Fruit fly (Drosophila melanogaster): ENCODE data around the gene Ziz.

Ziz gene

dm6 chr2L:7424282-7424905 is 71.7 kb downstream of the Ziz start (continued):
- TF ChIP-seq topi (GFP tag; optimal IDR thresholded peaks at IDR 0.05) (peak; percentile 42), CG6276 (GFP tag; optimal IDR thresholded peaks at IDR 0.05) (no peak), Gug (GFP tag; IDR thresholded peaks at IDR 0.05) (0 out of 2 replicates have a peak, but pooled peaks have one; percentile 17), eg (GFP tag; IDR thresholded peaks at IDR 0.05) (peak; percentile 71; the same call in 2 of the 3 replicates), Sox102F (GFP tag; optimal IDR thresholded peaks at IDR 0.05) (peak; percentile 19), CG3032 (tag; optimal IDR thresholded peaks at IDR 0.05) (peak; percentile 53), pdm3 (GFP tag; optimal IDR thresholded peaks at IDR 0.05) (peak; percentile 61), esn (GFP tag; optimal IDR thresholded peaks at IDR 0.05) (peak; percentile 1), lz (GFP tag; optimal IDR thresholded peaks at IDR 0.05) (peak; percentile 50), Hr38 (GFP tag; optimal IDR thresholded peaks at IDR 0.05) (no peak), salr (GFP tag; optimal IDR thresholded peaks at IDR 0.05) (peak in 1 of 2 experiments; percentile 60), CG11294 (GFP tag; IDR thresholded peaks at IDR 0.05) (no peak), fd59A (GFP tag; optimal IDR thresholded peaks at IDR 0.05) (peak; percentile 24), CG10669 (GFP tag; optimal IDR thresholded peaks at IDR 0.05) (peak; percentile 49), acj6 (GFP tag; optimal IDR thresholded peaks at IDR 0.05) (peak; percentile 40), ss (GFP tag; optimal IDR thresholded peaks at IDR 0.05) (no peak)

- peak; percentile 22 for TF ChIP-seq CG11902 (GFP tag; optimal IDR thresholded peaks at IDR 0.05)
- peak; percentile 73 for TF ChIP-seq Lpt (GFP tag; optimal IDR thresholded peaks at IDR 0.05)
- TF ChIP-seq Hr38 (GFP tag; optimal IDR thresholded peaks at IDR 0.05): peak; percentile 1
- peak; percentile 37 for TF ChIP-seq Ets21C (GFP tag; optimal IDR thresholded peaks at IDR 0.05)
- peak; percentile 76 for TF ChIP-seq CG3032 (tag; optimal IDR thresholded peaks at IDR 0.05)
- peak; percentile 64 for TF ChIP-seq Eip75B (GFP tag; optimal IDR thresholded peaks at IDR 0.05)
- peak; percentile 49 for TF ChIP-seq fd59A (GFP tag; optimal IDR thresholded peaks at IDR 0.05)
- TF ChIP-seq Met (GFP tag; optimal IDR thresholded peaks at IDR 0.05): peak; percentile 79
- TF ChIP-seq acj6 (GFP tag; optimal IDR thresholded peaks at IDR 0.05): peak; percentile 78
- peak; percentile 74 for TF ChIP-seq CG6854 (GFP tag; optimal IDR thresholded peaks at IDR 0.05)
- TF ChIP-seq CG6276 (GFP tag; optimal IDR thresholded peaks at IDR 0.05): peak; percentile 59
- peak; percentile 79 for TF ChIP-seq dsx (GFP tag; optimal IDR thresholded peaks at IDR 0.05; ENCODE audit: poor library complexity, severe bottlenecking)
- peak; percentile 81 for TF ChIP-seq Sox102F (GFP tag; optimal IDR thresholded peaks at IDR 0.05)
- TF ChIP-seq CG6792 (GFP tag; optimal IDR thresholded peaks at IDR 0.05): peak; percentile 64
- peak; percentile 63 for TF ChIP-seq CG7368 (GFP tag; optimal IDR thresholded peaks at IDR 0.05)
- TF ChIP-seq Sox15 (GFP tag; optimal IDR thresholded peaks at IDR 0.05): peak; percentile 27
- TF ChIP-seq net (GFP tag; optimal IDR thresholded peaks at IDR 0.05): peak; percentile 62
- peak; percentile 60 for TF ChIP-seq cyc (GFP tag; optimal IDR thresholded peaks at IDR 0.05)
- TF ChIP-seq Sox14 (GFP tag; optimal IDR thresholded peaks at IDR 0.05): peak; percentile 68
- peak; percentile 64 for TF ChIP-seq lz (GFP tag; optimal IDR thresholded peaks at IDR 0.05)
- TF ChIP-seq CG15336 (GFP tag; IDR thresholded peaks at IDR 0.05): peak; percentile 84
- peak; percentile 58 for TF ChIP-seq pdm3 (GFP tag; optimal IDR thresholded peaks at IDR 0.05)
- TF ChIP-seq CG32006 (GFP tag; optimal IDR thresholded peaks at IDR 0.05): peak; percentile 29
- TF ChIP-seq fkh (GFP tag; optimal IDR thresholded peaks at IDR 0.05): no peak
- peak; percentile 66 to 70 for TF ChIP-seq ss (GFP tag; optimal IDR thresholded peaks at IDR 0.05)
- no peak for TF ChIP-seq fd85E (GFP tag; optimal IDR thresholded peaks at IDR 0.05)
- peak; percentile 63 for TF ChIP-seq esn (GFP tag; optimal IDR thresholded peaks at IDR 0.05)
- peak; percentile 22 for TF ChIP-seq spab (GFP tag; optimal IDR thresholded peaks at IDR 0.05)
- peak; percentile 3 for TF ChIP-seq CG4318 (GFP tag; optimal IDR thresholded peaks at IDR 0.05)
- peak; percentile 85 for TF ChIP-seq eg (GFP tag; IDR thresholded peaks at IDR 0.05)
- peak; percentile 82 for TF ChIP-seq Ets96B (tag; optimal IDR thresholded peaks at IDR 0.05)
- peak; percentile 95 for TF ChIP-seq Eip78C (GFP tag)
- peak; percentile 53 for TF ChIP-seq CG31627 (GFP tag; optimal IDR thresholded peaks at IDR 0.05)
- TF ChIP-seq Blimp-1 (GFP tag; optimal IDR thresholded peaks at IDR 0.05): peak; percentile 14
- peak; percentile 79 for TF ChIP-seq Eip93F (GFP tag; optimal IDR thresholded peaks at IDR 0.05)
- TF ChIP-seq CG16779 (tag; optimal IDR thresholded peaks at IDR 0.05): peak; percentile 59
- peak; percentile 59 for TF ChIP-seq CG34406 (GFP tag; optimal IDR thresholded peaks at IDR 0.05)
- peak; percentile 61 for TF ChIP-seq CG9139 (GFP tag; optimal IDR thresholded peaks at IDR 0.05)
- peak; percentile 54 for TF ChIP-seq CG10631 (GFP tag; optimal IDR thresholded peaks at IDR 0.05)
- peak; percentile 57 for TF ChIP-seq CG6808 (GFP tag; optimal IDR thresholded peaks at IDR 0.05)
- peak; percentile 86 for TF ChIP-seq svp (GFP tag)
Measured at dm6 chr2L:7423333-7423895, 72.7 kb downstream of the Ziz start.
